Worm (Caenorhabditis elegans) whole organism, L3 larva: ENCODE data around the gene Y39A1A.17.

Source experiments
- ama-1 ChIP-seq: fragments of 150-350 bp; optimal IDR thresholded peaks from 2 replicates; lab custom pipeline; 2018
- fos-1 ChIP-seq: fragments of 150-350 bp; optimal IDR thresholded peaks from 2 replicates; lab custom pipeline; 2014; ENCODE audit warnings: missing biosample characterization, missing genetic modification characterization
- lin-39 ChIP-seq: fragments of 150-350 bp; optimal IDR thresholded peaks from 2 replicates; lab custom pipeline; 2018; ENCODE audit warnings: missing biosample characterization, missing genetic modification reagents, missing genetic modification characterization
- snpc-4 ChIP-seq: fragments of 150-350 bp; optimal IDR thresholded peaks from 2 replicates; lab custom pipeline; 2014; ENCODE audit warnings: missing biosample characterization, missing genetic modification characterization
- unc-62 ChIP-seq: fragments of 150-350 bp; sonication (generic microtip); optimal IDR thresholded peaks from 4 replicates; lab custom pipeline; 2014; ENCODE audit warnings: missing biosample characterization, missing genetic modification reagents, missing genetic modification characterization

- TF ChIP-seq snpc-4 (tag; lab: Kevin White, UChicago) (no peak), unc-62 (GFP tag; lab: Kevin White, UChicago) (no peak), lin-39 (no peak), ama-1 (no peak), fos-1 (tag; lab: Kevin White, UChicago) (no peak)
These were observed 49.6 kb upstream of the Y39A1A.17 start, which contains the start of gene K01G5.8 for ce11 chrIII:10740518-10740917.
